Fruit fly (Drosophila melanogaster) whole organism, embryonic: ENCODE results near the gene CG32379.

Source experiments
- BtbVII ChIP-seq: fragments of 200-800 bp; sonication (Bioruptor generic); optimal IDR thresholded peaks from 3 replicates; lab custom pipeline; 2017; ENCODE audit warnings: missing biosample characterization, mild to moderate bottlenecking, missing genetic modification characterization
- CG11398 ChIP-seq: fragments of 200-800 bp; sonication (Bioruptor generic); optimal IDR thresholded peaks from 2 replicates; lab custom pipeline; 2016; ENCODE audit warnings: missing biosample characterization, missing genetic modification characterization
- CG12236 ChIP-seq: fragments of 200-800 bp; sonication (Bioruptor generic); optimal IDR thresholded peaks from 2 replicates; lab custom pipeline; 2016; ENCODE audit warnings: missing biosample characterization, missing genetic modification characterization
- CG14441 ChIP-seq: fragments of 200-800 bp; sonication (Bioruptor generic); IDR thresholded peaks from 2 replicates; pipeline ENCODE4 v1.3.6; 2022; ENCODE audit warnings: missing biosample characterization, missing genetic modification characterization
- CG15269 ChIP-seq: fragments of 200-800 bp; sonication (Bioruptor generic); optimal IDR thresholded peaks from 2 replicates; lab custom pipeline; 2018; ENCODE audit warnings: missing biosample characterization, mild to moderate bottlenecking, missing genetic modification characterization, moderate library complexity
- CG1603 ChIP-seq: fragments of 200-800 bp; sonication (Bioruptor generic); optimal IDR thresholded peaks from 2 replicates; lab custom pipeline; 2019; ENCODE audit warnings: missing biosample characterization, mild to moderate bottlenecking, missing genetic modification characterization, moderate library complexity
- CG18262 ChIP-seq: fragments of 200-800 bp; optimal IDR thresholded peaks from 3 replicates; lab custom pipeline; 2019; ENCODE audit warnings: missing biosample characterization, mild to moderate bottlenecking, missing genetic modification characterization, moderate library complexity
- CG30020 ChIP-seq: fragments of 200-800 bp; optimal IDR thresholded peaks from 2 replicates; lab custom pipeline; 2019; ENCODE audit warnings: missing biosample characterization, mild to moderate bottlenecking, missing genetic modification characterization, moderate library complexity
- CG31224 ChIP-seq: fragments of 200-800 bp; sonication (Bioruptor generic); IDR thresholded peaks from 2 replicates; pipeline ENCODE4 v1.3.6; 2022; ENCODE audit warnings: missing biosample characterization, missing genetic modification characterization
- CG32772 ChIP-seq: fragments of 200-800 bp; sonication (Bioruptor generic); IDR thresholded peaks from 2 replicates; pipeline ENCODE4 v1.3.6; 2022; ENCODE audit warnings: missing biosample characterization, missing genetic modification characterization
- CG6272 ChIP-seq: fragments of 200-800 bp; sonication (Bioruptor generic); IDR thresholded peaks from 2 replicates; pipeline ENCODE4 v1.3.6; 2022; ENCODE audit warnings: missing biosample characterization, missing genetic modification characterization
- CG6654 ChIP-seq: fragments of 200-800 bp; sonication (Bioruptor generic); optimal IDR thresholded peaks from 2 replicates; lab custom pipeline; 2017; ENCODE audit warnings: missing biosample characterization, mild to moderate bottlenecking, missing genetic modification characterization
- CG7745 ChIP-seq: fragments of 200-800 bp; sonication (Bioruptor generic); optimal IDR thresholded peaks from 2 replicates; lab custom pipeline; 2018; ENCODE audit warnings: missing biosample characterization, mild to moderate bottlenecking, missing genetic modification characterization, moderate library complexity
- CG8359 ChIP-seq: fragments of 200-800 bp; sonication (Bioruptor generic); optimal IDR thresholded peaks from 2 replicates; lab custom pipeline; 2017; ENCODE audit warnings: missing biosample characterization, mild to moderate bottlenecking, missing genetic modification characterization, borderline replicate concordance
- CG8478 ChIP-seq: fragments of >200 bp; optimal IDR thresholded peaks from 2 replicates; lab custom pipeline; 2018
- Dip2 ChIP-seq: fragments of 200-800 bp; sonication (Bioruptor generic); IDR thresholded peaks from 2 replicates; pipeline ENCODE4 v1.3.6; 2022; ENCODE audit warnings: missing biosample characterization, missing genetic modification characterization
- Fer2 ChIP-seq: fragments of 200-800 bp; sonication (Bioruptor generic); optimal IDR thresholded peaks from 2 replicates; lab custom pipeline; 2018; ENCODE audit warnings: missing biosample characterization, mild to moderate bottlenecking, missing genetic modification characterization, moderate library complexity
- Hr51 ChIP-seq, 2 experiments: fragments of 200-800 bp; sonication (Bioruptor generic); optimal IDR thresholded peaks; 2 replicates in 1 of 2; 3 replicates in 1 of 2; lab custom pipeline; 2016 to 2018; ENCODE audit warnings: missing biosample characterization in 2 of 2, missing genetic modification characterization in 2 of 2, mild to moderate bottlenecking in 1 of 2, moderate library complexity in 1 of 2
- Lpt ChIP-seq: fragments of >200 bp; optimal IDR thresholded peaks from 2 replicates; lab custom pipeline; 2018; ENCODE audit warnings: missing biosample characterization, missing genetic modification characterization
- MTF-1 ChIP-seq: fragments of 200-800 bp; sonication (Bioruptor generic); optimal IDR thresholded peaks from 2 replicates; lab custom pipeline; 2018; ENCODE audit warnings: missing biosample characterization, mild to moderate bottlenecking, missing genetic modification characterization, borderline replicate concordance
- Mad ChIP-seq: fragments of 200-800 bp; sonication (Bioruptor generic); optimal IDR thresholded peaks from 2 replicates; lab custom pipeline; 2016; ENCODE audit warnings: missing biosample characterization, missing genetic modification characterization
- Mes4 ChIP-seq: fragments of 200-800 bp; sonication (Bioruptor generic); optimal IDR thresholded peaks from 2 replicates; lab custom pipeline; 2016; ENCODE audit warnings: missing biosample characterization, missing genetic modification characterization
- Myb ChIP-seq: fragments of 200-800 bp; sonication (Bioruptor generic); optimal IDR thresholded peaks from 2 replicates; lab custom pipeline; 2016; ENCODE audit warnings: missing biosample characterization, missing genetic modification characterization
- Pdp1 ChIP-seq, 2 experiments: fragments of 200-800 bp; sonication (Bioruptor generic); optimal IDR thresholded peaks; 3 replicates each; lab custom pipeline; 2016; ENCODE audit warnings: missing biosample characterization in 2 of 2, missing genetic modification characterization in 2 of 2, mild to moderate bottlenecking in 1 of 2, moderate library complexity in 1 of 2
- Usf ChIP-seq: fragments of 200-800 bp; sonication (Bioruptor generic); optimal IDR thresholded peaks from 2 replicates; lab custom pipeline; 2017; ENCODE audit warnings: missing genotype, missing biosample characterization, missing genetic modification characterization
- Vsx1 ChIP-seq: fragments of 200-800 bp; sonication (Bioruptor generic); optimal IDR thresholded peaks from 2 replicates; lab custom pipeline; 2017; ENCODE audit warnings: missing biosample characterization, mild to moderate bottlenecking, missing genetic modification characterization, missing genetic modification reagents
- Xrp1 ChIP-seq: fragments of 200-800 bp; sonication (Bioruptor generic); IDR thresholded peaks from 2 replicates; pipeline ENCODE4 v1.3.6; 2022; ENCODE audit warnings: missing biosample characterization, missing genetic modification characterization
- YL-1 ChIP-seq: fragments of 200-800 bp; sonication (Bioruptor generic); optimal IDR thresholded peaks from 3 replicates; lab custom pipeline; 2017; ENCODE audit warnings: missing biosample characterization, mild to moderate bottlenecking, missing genetic modification characterization
- aop ChIP-seq: fragments of 200-800 bp; sonication (Bioruptor generic); IDR thresholded peaks from 2 replicates; pipeline ENCODE4 v1.3.6; 2022; ENCODE audit warnings: missing biosample characterization, missing genetic modification characterization
- br ChIP-seq: fragments of >200 bp; optimal IDR thresholded peaks from 2 replicates; lab custom pipeline; 2017
- bsh ChIP-seq, 2 experiments: fragments of 200-800 bp; sonication (Bioruptor generic); optimal IDR thresholded peaks; 2 replicates each; lab custom pipeline; 2017 to 2018; ENCODE audit warnings: mild to moderate bottlenecking in 2 of 2, missing biosample characterization in 2 of 2, missing genetic modification characterization in 2 of 2, moderate library complexity in 1 of 2
- chn ChIP-seq: fragments of 200-800 bp; sonication (Bioruptor generic); optimal IDR thresholded peaks from 2 replicates; lab custom pipeline; 2016; ENCODE audit warnings: missing biosample characterization, missing genetic modification characterization
- crp ChIP-seq, 2 experiments: fragments of 200-800 bp; sonication (Bioruptor generic); optimal IDR thresholded peaks; 2 replicates in 1 of 2; 3 replicates in 1 of 2; lab custom pipeline; 2017; ENCODE audit warnings: missing biosample characterization in 2 of 2, missing genetic modification characterization in 2 of 2, mild to moderate bottlenecking in 1 of 2, moderate library complexity in 1 of 2
- ftz-f1 ChIP-seq: fragments of 200-800 bp; sonication (Bioruptor generic); optimal IDR thresholded peaks from 2 replicates; lab custom pipeline; 2016; ENCODE audit warnings: missing biosample characterization, missing genetic modification characterization
- gro ChIP-seq: fragments of 200-800 bp; sonication (Bioruptor generic); optimal IDR thresholded peaks from 2 replicates; lab custom pipeline; 2016; ENCODE audit warnings: missing biosample characterization, missing genetic modification characterization
- gsb-n ChIP-seq: fragments of 200-800 bp; sonication (Bioruptor generic); optimal IDR thresholded peaks from 3 replicates; lab custom pipeline; 2018; ENCODE audit warnings: missing biosample characterization, mild to moderate bottlenecking, missing genetic modification characterization
- hth ChIP-seq: fragments of >200 bp; optimal IDR thresholded peaks from 2 replicates; lab custom pipeline; 2017; ENCODE audit warnings: inconsistent platforms
- jing ChIP-seq: fragments of 200-800 bp; sonication (Bioruptor generic); optimal IDR thresholded peaks from 2 replicates; lab custom pipeline; 2018; ENCODE audit warnings: missing biosample characterization, mild to moderate bottlenecking, missing genetic modification characterization
- ken ChIP-seq: fragments of 200-800 bp; sonication (Bioruptor generic); IDR thresholded peaks from 3 replicates; pipeline ENCODE4 v1.3.6; 2022; ENCODE audit warnings: missing biosample characterization, missing genetic modification characterization
- maf-S ChIP-seq: fragments of 200-800 bp; sonication (Bioruptor generic); optimal IDR thresholded peaks from 2 replicates; lab custom pipeline; 2016; ENCODE audit warnings: missing biosample characterization, missing genetic modification characterization
- mirr ChIP-seq: fragments of 200-800 bp; sonication (Bioruptor generic); optimal IDR thresholded peaks from 3 replicates; lab custom pipeline; 2018; ENCODE audit warnings: missing biosample characterization, mild to moderate bottlenecking, missing genetic modification characterization
- ro ChIP-seq: fragments of 200-800 bp; sonication (Bioruptor generic); IDR thresholded peaks from 2 replicates; pipeline ENCODE4 v1.3.6; 2022; ENCODE audit warnings: missing biosample characterization, missing genetic modification characterization
- row ChIP-seq: fragments of 200-800 bp; sonication (Bioruptor generic); IDR thresholded peaks from 3 replicates; pipeline ENCODE4 v1.3.6; 2022; ENCODE audit warnings: missing biosample characterization, missing genetic modification characterization
- run ChIP-seq: fragments of 200-800 bp; sonication (Bioruptor generic); optimal IDR thresholded peaks from 3 replicates; lab custom pipeline; 2018; ENCODE audit warnings: missing biosample characterization, mild to moderate bottlenecking, missing genetic modification characterization
- seq ChIP-seq: fragments of 200-800 bp; sonication (Bioruptor generic); IDR thresholded peaks from 2 replicates; pipeline ENCODE4 v1.3.6; 2022; ENCODE audit warnings: missing biosample characterization, missing genetic modification characterization
- sisA ChIP-seq: fragments of 200-800 bp; sonication (Bioruptor generic); IDR thresholded peaks from 2 replicates; pipeline ENCODE4 v1.3.6; 2022; ENCODE audit warnings: missing biosample characterization, missing genetic modification characterization
- tap ChIP-seq: fragments of 200-800 bp; optimal IDR thresholded peaks from 3 replicates; lab custom pipeline; 2019; ENCODE audit warnings: missing biosample characterization, mild to moderate bottlenecking, missing genetic modification characterization, moderate library complexity
- tin ChIP-seq: fragments of 200-800 bp; sonication (Bioruptor generic); optimal IDR thresholded peaks from 3 replicates; lab custom pipeline; 2016; ENCODE audit warnings: missing biosample characterization, missing genetic modification characterization
- vnd ChIP-seq: fragments of 200-800 bp; sonication (Bioruptor generic); IDR thresholded peaks from 3 replicates; pipeline ENCODE4 v1.3.6; 2022; ENCODE audit warnings: missing biosample characterization, missing genetic modification characterization; ENCODE audit not compliant: partially characterized antibody
- zen2 ChIP-seq: fragments of 200-800 bp; sonication (Bioruptor generic); IDR thresholded peaks from 3 replicates; pipeline ENCODE4 v1.3.6; 2022; ENCODE audit warnings: missing biosample characterization, missing genetic modification characterization; ENCODE audit not compliant: partially characterized antibody

CG32379 gene

DNA sequence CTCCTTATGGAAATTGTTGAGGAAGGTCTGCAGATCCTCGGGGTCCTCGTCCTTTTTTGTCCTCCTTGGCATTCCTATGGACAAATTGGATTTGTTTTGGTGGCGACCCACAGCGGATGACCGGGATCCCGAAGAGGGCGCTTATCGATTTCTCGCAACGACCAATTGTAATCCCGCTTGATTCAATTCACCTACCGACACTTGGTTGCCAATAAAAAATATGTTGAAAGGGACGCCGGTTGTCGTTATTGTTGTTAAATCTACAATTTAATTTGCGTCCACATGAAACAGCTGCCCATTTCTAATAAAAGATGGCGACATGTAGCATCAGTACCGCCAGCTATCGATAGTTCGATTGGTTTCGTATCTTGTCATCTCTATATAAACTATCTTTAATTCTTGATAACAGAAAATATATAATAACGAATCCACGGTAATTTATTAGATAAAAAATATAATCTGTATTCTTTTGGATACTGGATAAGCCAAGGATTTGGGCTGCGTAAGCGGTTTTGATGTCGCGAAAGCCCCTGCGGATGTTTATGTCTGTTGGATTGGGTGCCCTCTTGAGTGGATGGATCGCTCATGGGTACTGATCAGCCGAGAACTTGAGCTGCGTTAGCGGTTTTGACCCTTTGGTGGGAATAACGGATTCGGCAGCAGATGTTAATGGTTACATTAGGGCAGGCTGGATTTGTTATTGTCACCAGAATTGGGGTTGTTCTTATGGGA is 39.6 kb upstream of the CG32379 start, which contains the start of gene CTCF (continued):
- peak; percentile 3 for TF ChIP-seq CG11398 (GFP tag; lab: Kevin White, UChicago)
- TF ChIP-seq CG32772 (GFP tag; lab: Robert Waterston, UW) = peak; percentile 64
- TF ChIP-seq bsh (GFP tag; optimal IDR thresholded peaks at IDR 0.05; lab: Kevin White, UChicago) = peak in 1 of 2 experiments; percentile 34
- peak; percentile 32 for TF ChIP-seq BtbVII (GFP tag; lab: Kevin White, UChicago)
- TF ChIP-seq CG14441 = peak; percentile 53
- peak; percentile 29 for TF ChIP-seq ftz-f1 (GFP tag; lab: Kevin White, UChicago)
- TF ChIP-seq Vsx1 (GFP tag; lab: Kevin White, UChicago) = no peak
- TF ChIP-seq ro (GFP tag; lab: Robert Waterston, UW) = no peak
- peak in 1 of 2 experiments; percentile 72 for TF ChIP-seq crp (GFP tag; optimal IDR thresholded peaks at IDR 0.05; lab: Kevin White, UChicago)
- peak; percentile 46 for TF ChIP-seq gro (GFP tag; lab: Kevin White, UChicago)
- TF ChIP-seq aop = no peak
- TF ChIP-seq CG1603 (tag; lab: Kevin White, UChicago) = peak; percentile 69
- TF ChIP-seq mirr (GFP tag; lab: Kevin White, UChicago) = peak; percentile 56
- peak; percentile 37; the same call in 1 of the 3 replicates for TF ChIP-seq zen2 (GFP tag; lab: Robert Waterston, UW)
- no peak for TF ChIP-seq ken (GFP tag; lab: Robert Waterston, UW)
- TF ChIP-seq Lpt (GFP tag; lab: Kevin White, UChicago) = no peak
- peak; percentile 37 for TF ChIP-seq CG15269 (tag; lab: Kevin White, UChicago)
- no peak for TF ChIP-seq jing (GFP tag; lab: Kevin White, UChicago)
- no peak for TF ChIP-seq CG8359 (GFP tag; lab: Kevin White, UChicago)
- peak; percentile 64 for TF ChIP-seq CG18262 (tag; lab: Kevin White, UChicago)
- peak; percentile 87 for TF ChIP-seq YL-1 (GFP tag; lab: Kevin White, UChicago)
- peak; percentile 29 for TF ChIP-seq CG6654 (GFP tag; lab: Kevin White, UChicago)
- TF ChIP-seq Myb (GFP tag; lab: Kevin White, UChicago) = peak; percentile 60
- no peak for TF ChIP-seq Usf (GFP tag; lab: Kevin White, UChicago)
- TF ChIP-seq row = peak; percentile 56; the same call in 2 of the 3 replicates
- TF ChIP-seq CG6272 (GFP tag; lab: Robert Waterston, UW) = no peak
- TF ChIP-seq CG30020 (tag; lab: Kevin White, UChicago) = peak; percentile 22
- no peak for TF ChIP-seq maf-S (GFP tag; lab: Kevin White, UChicago)
- TF ChIP-seq br (lab: Kevin White, UChicago) = no peak
- TF ChIP-seq chn = peak; percentile 18
- TF ChIP-seq Hr51 (GFP tag; optimal IDR thresholded peaks at IDR 0.05; lab: Kevin White, UChicago) = no peak
- no peak for TF ChIP-seq CG7745 (tag; lab: Kevin White, UChicago)
- no peak for TF ChIP-seq hth (lab: Kevin White, UChicago)
- peak; percentile 33 for TF ChIP-seq Mes4 (GFP tag; lab: Kevin White, UChicago)
- TF ChIP-seq tin = peak; percentile 15
- no peak for TF ChIP-seq Fer2 (tag; lab: Kevin White, UChicago)
- no peak for TF ChIP-seq run
- TF ChIP-seq Dip2 (GFP tag; lab: Robert Waterston, UW) = no peak
- TF ChIP-seq gsb-n (tag; lab: Kevin White, UChicago) = peak; percentile 87
- no peak for TF ChIP-seq CG8478 (lab: Kevin White, UChicago)
- peak; percentile 65; the same call in 2 of the 3 replicates for TF ChIP-seq vnd (GFP tag; lab: Robert Waterston, UW)
- TF ChIP-seq CG12236 (GFP tag; lab: Kevin White, UChicago) = no peak
- peak; percentile 12 for TF ChIP-seq tap (tag; lab: Kevin White, UChicago)
- no peak for TF ChIP-seq CG31224 (GFP tag; lab: Robert Waterston, UW)
- no peak for TF ChIP-seq MTF-1 (GFP tag; lab: Kevin White, UChicago)
- TF ChIP-seq Pdp1 (GFP tag; optimal IDR thresholded peaks at IDR 0.05; lab: Kevin White, UChicago) = peak; percentile 33 to 36
- 0 out of 2 replicates have a peak, but pooled peaks have one; percentile 8 for TF ChIP-seq seq
- TF ChIP-seq Mad (GFP tag; lab: Kevin White, UChicago) = peak; percentile 17
- TF ChIP-seq Xrp1 (GFP tag; lab: Robert Waterston, UW) = peak; percentile 33
- TF ChIP-seq sisA (GFP tag; lab: Robert Waterston, UW) = peak; percentile 19; the same call in 1 of the 2 replicates
